Worm (Caenorhabditis elegans) whole organism, L4 larva: ENCODE measurements around the gene oac-15.

Source experiments
- dmd-6 ChIP-seq: fragments of 200-800 bp; sonication (Bioruptor generic); IDR thresholded peaks from 2 replicates; pipeline ENCODE4 v1.3.6; 2022; ENCODE audit warnings: missing genetic modification reagents, missing genetic modification characterization, missing compliant biosample characterization
- lin-15B ChIP-seq: fragments of 150-350 bp; sonication (generic microtip); optimal IDR thresholded peaks from 3 replicates; lab custom pipeline; 2014; ENCODE audit warnings: missing biosample characterization, missing genetic modification characterization
- nhr-237 ChIP-seq: sonication (generic microtip); optimal IDR thresholded peaks from 2 replicates; lab custom pipeline; 2017; ENCODE audit warnings: missing biosample characterization, missing genetic modification characterization
- snpc-4 ChIP-seq: fragments of 150-350 bp; optimal IDR thresholded peaks from 2 replicates; lab custom pipeline; 2014; ENCODE audit warnings: missing biosample characterization, missing genetic modification characterization
- unc-62 ChIP-seq, 3 experiments: fragments of 150-350 bp in 1 of 3; sonication (generic microtip); optimal IDR thresholded peaks in 2 of 3; peaks in 1 of 3; 1 replicate in 1 of 3; 2 replicates in 2 of 3; lab custom pipeline; 2014 to 2017; ENCODE audit warnings: missing biosample characterization in 3 of 3, missing genetic modification characterization in 3 of 3, missing genetic modification reagents in 3 of 3, missing genotype in 1 of 3

DNA sequence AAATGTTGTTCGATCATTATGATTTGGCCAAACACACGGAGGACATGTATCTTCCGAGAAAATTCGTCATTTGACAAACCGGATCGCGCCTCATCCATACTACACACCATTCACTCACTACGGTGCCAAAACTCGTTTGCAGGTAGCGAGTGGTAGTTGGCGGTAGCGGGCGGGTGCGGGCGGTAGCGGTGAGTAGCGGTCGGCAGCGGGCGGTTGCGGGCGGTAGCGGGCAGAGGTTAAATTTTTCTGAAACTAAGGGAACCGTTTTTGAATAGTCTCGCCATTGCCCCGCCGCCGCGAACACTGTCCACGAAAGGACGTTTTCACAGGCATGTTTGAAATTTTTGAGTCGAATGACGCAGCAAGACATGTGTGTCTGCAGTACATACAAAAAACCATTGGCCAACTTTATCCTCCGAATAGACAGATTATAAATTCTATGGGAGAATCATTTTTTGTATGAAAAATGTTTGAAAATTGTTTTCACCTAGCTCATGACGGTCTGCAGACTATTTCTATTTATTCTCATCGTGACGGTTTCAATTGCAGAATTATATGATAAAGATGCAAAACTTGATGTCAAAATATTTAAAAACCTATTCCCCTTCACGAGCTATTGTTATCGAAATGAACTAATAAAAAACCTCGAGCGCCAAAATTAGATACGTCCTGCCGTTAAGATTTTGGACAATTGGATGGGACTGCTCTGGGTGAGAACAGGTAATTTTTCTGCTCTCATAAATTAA lies 693 bp upstream of the oac-15 start, which contains the start of gene F11A5.16:
- no peak for TF ChIP-seq nhr-237 (tag; lab: Kevin White, UChicago)
- TF ChIP-seq unc-62 (GFP tag; optimal IDR thresholded peaks at IDR 0.05 in 1 of 2; lab: Kevin White, UChicago) = no peak
- TF ChIP-seq unc-62 (tag; optimal IDR thresholded peaks at IDR 0.05; lab: Kevin White, UChicago) = no peak
- no peak for TF ChIP-seq dmd-6
- no peak for TF ChIP-seq lin-15B (tag; lab: Kevin White, UChicago)
- no peak for TF ChIP-seq snpc-4 (tag; lab: Kevin White, UChicago)
